Fruit fly (Drosophila melanogaster) whole organism, pupa: ENCODE data around the gene SC35.

Source experiments
- CG8159 ChIP-seq: fragments of 200-800 bp; sonication (Bioruptor generic); optimal IDR thresholded peaks from 3 replicates; lab custom pipeline; 2018; ENCODE audit warnings: missing biosample characterization, mild to moderate bottlenecking, missing genetic modification characterization, moderate library complexity
- EcR ChIP-seq: fragments of 200-800 bp; sonication (Bioruptor generic); optimal IDR thresholded peaks from 3 replicates; lab custom pipeline; 2019; ENCODE audit warnings: missing biosample characterization, missing genetic modification characterization, mild to moderate bottlenecking, moderate library complexity, missing genetic modification reagents
- Ets98B ChIP-seq: fragments of 200-800 bp; sonication (Bioruptor generic); IDR thresholded peaks from 2 replicates; pipeline ENCODE4 v1.3.6; 2022; ENCODE audit warnings: missing biosample characterization, missing genetic modification characterization
- Pif1A ChIP-seq: fragments of 200-800 bp; sonication (Bioruptor generic); optimal IDR thresholded peaks from 3 replicates; lab custom pipeline; 2016; ENCODE audit warnings: missing biosample characterization, missing genetic modification characterization

- TF ChIP-seq Pif1A (GFP tag; lab: Kevin White, UChicago) (no peak), CG8159 (tag; lab: Kevin White, UChicago) (no peak), Ets98B (GFP tag; lab: Robert Waterston, UW) (no peak; the same call in 1 of the 2 replicates), EcR (GFP tag; lab: Kevin White, UChicago) (no peak)
Measured at dm6 chr2L:12448082-12448621, 13.7 kb upstream of the SC35 start, which contains the start of the genes CG5421 and Oatp33Eb.
